Worm (Caenorhabditis elegans) whole organism, L3 larva: ENCODE data around the gene dod-17.

Source experiments
- daf-12 ChIP-seq: fragments of 150-350 bp; optimal IDR thresholded peaks from 2 replicates; lab custom pipeline; 2014; ENCODE audit warnings: missing biosample characterization, missing genetic modification reagents, missing genetic modification characterization
- lin-15B ChIP-seq: fragments of 150-350 bp; optimal IDR thresholded peaks from 2 replicates; lab custom pipeline; 2014; ENCODE audit warnings: missing biosample characterization, missing genetic modification characterization
- skn-1 ChIP-seq: fragments of 150-350 bp; optimal IDR thresholded peaks from 2 replicates; lab custom pipeline; 2014; ENCODE audit warnings: missing biosample characterization, missing genetic modification characterization
- ztf-11 ChIP-seq: fragments of 150-350 bp; optimal IDR thresholded peaks from 2 replicates; lab custom pipeline; 2014; ENCODE audit warnings: missing biosample characterization, missing genetic modification characterization

DNA sequence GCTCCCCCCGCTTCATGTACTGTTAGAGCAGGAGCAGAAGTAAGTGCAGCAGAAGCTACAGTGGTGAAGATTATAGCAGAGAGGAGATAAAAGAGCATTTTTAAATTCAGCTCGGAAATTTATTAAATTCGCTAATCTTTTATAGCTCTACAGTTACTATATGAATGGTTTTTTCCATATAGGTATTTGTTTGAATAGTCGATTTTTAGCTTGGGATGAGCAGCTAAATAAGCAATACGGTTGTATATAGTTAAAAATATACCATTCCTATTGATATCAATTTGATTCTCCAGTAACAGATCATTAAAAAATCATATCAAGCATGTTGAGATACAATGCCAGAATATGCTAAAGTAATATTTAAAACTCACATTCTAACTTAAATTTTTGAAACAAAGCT lies 49.5 kb upstream of the dod-17 start, which contains the start of gene srlf-5:
- TF ChIP-seq lin-15B (no peak), skn-1 (tag; lab: Kevin White, UChicago) (no peak), ztf-11 (tag; lab: Kevin White, UChicago) (no peak), daf-12 (tag; lab: Kevin White, UChicago) (no peak)
